Worm (Caenorhabditis elegans): ENCODE results near the gene pcrg-1.

Gene pcrg-1

DNA sequence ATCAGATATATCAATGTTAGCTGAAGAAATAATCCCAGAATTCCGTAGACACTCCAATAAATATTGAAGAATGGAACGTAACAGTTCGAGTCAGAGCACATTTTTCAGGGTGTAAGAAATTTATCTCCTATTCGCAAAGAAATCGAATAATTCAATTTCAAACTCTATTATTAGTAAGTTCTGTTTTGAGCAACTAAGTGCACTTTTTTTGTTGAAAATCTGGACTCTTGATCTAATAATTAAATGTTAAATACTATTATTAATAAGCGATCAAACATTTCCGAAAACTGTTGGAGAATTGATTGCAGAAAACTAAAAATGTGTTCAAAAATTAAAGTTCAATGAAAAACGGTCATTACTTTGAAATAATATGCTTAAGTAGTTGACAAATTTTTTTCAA is 2.8 kb downstream of the pcrg-1 start, which contains the start of gene srd-56:
Gene srd-56 (minus strand): TSS at position 101 of the 400 bp plus-strand sequence.
- TF ChIP-seq nhr-11 (tag; optimal IDR thresholded peaks at IDR 0.05) (no peak), nhr-21 (tag; optimal IDR thresholded peaks at IDR 0.05) (no peak), crh-2 (tag; optimal IDR thresholded peaks at IDR 0.05) (no peak), lin-39 (tag; optimal IDR thresholded peaks at IDR 0.05) (no peak), sem-4 (tag; optimal IDR thresholded peaks at IDR 0.05) (no peak), nhr-6 (tag; optimal IDR thresholded peaks at IDR 0.05) (no peak), lin-13 (GFP tag; optimal IDR thresholded peaks at IDR 0.05) (no peak), mab-5 (tag; optimal IDR thresholded peaks at IDR 0.05) (no peak), nhr-23 (tag; optimal IDR thresholded peaks at IDR 0.05) (no peak), ztf-11 (tag; optimal IDR thresholded peaks at IDR 0.05) (no peak), sma-9 (GFP tag; optimal IDR thresholded peaks at IDR 0.05) (no peak), sma-9 (tag; optimal IDR thresholded peaks at IDR 0.05) (no peak), blmp-1 (tag; optimal IDR thresholded peaks at IDR 0.05; ENCODE audit: insufficient read depth) (no peak), lsy-2 (tag; optimal IDR thresholded peaks at IDR 0.05) (no peak), lin-11 (tag; optimal IDR thresholded peaks at IDR 0.05) (no peak), nhr-12 (tag; optimal IDR thresholded peaks at IDR 0.05) (no peak), snpc-4 (tag; optimal IDR thresholded peaks at IDR 0.05) (no peak), elt-1 (tag; optimal IDR thresholded peaks at IDR 0.05) (no peak), fos-1 (tag; optimal IDR thresholded peaks at IDR 0.05) (no peak)

DNA sequence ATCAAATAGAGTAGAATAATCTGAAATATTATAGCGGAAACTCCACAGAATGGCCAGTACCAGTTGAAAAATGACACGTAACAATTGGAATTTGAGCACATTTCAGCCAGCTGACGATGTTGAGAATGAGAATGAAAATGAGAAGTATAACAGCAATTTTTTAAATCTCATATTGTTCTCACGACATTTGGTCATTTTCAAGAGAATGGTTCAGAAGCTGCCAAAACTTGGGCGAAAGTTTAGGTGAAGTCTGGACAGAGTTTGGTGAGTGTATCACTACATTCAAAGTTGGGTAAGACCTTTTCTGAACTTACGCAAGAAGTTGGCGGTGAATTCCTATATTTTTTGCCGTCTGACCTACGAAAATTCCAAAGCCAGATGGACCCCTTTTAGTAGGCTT is 4.6 kb downstream of the pcrg-1 start, which contains the start of gene srd-58:
Gene srd-58 (minus strand): TSS at position 101 of the 400 bp plus-strand sequence.
- TF ChIP-seq skn-1 (tag; optimal IDR thresholded peaks at IDR 0.05) = no peak
- no peak for TF ChIP-seq lin-39 (tag; optimal IDR thresholded peaks at IDR 0.05)
- no peak for TF ChIP-seq nhr-25 (tag; optimal IDR thresholded peaks at IDR 0.05)
- TF ChIP-seq elt-3 (tag; optimal IDR thresholded peaks at IDR 0.05) = no peak
- TF ChIP-seq aly-2 (tag; optimal IDR thresholded peaks at IDR 0.05) = no peak
- no peak for TF ChIP-seq ztf-4 (tag; optimal IDR thresholded peaks at IDR 0.05)
- no peak for TF ChIP-seq gmeb-1 (tag; optimal IDR thresholded peaks at IDR 0.05)
- TF ChIP-seq lin-11 (tag; optimal IDR thresholded peaks at IDR 0.05) = no peak
- TF ChIP-seq lin-13 (GFP tag; optimal IDR thresholded peaks at IDR 0.05) = no peak
- no peak for TF ChIP-seq sma-9 (GFP tag; optimal IDR thresholded peaks at IDR 0.05)
- no peak for TF ChIP-seq sma-9 (tag; optimal IDR thresholded peaks at IDR 0.05)
- no peak for TF ChIP-seq sma-3 (GFP tag; optimal IDR thresholded peaks at IDR 0.05)
- TF ChIP-seq nhr-10 (tag; optimal IDR thresholded peaks at IDR 0.05) = no peak
- TF ChIP-seq blmp-1 (tag; optimal IDR thresholded peaks at IDR 0.05; ENCODE audit: insufficient read depth) = no peak
- TF ChIP-seq nhr-237 (tag; optimal IDR thresholded peaks at IDR 0.05) = no peak
- TF ChIP-seq ceh-82 (tag; optimal IDR thresholded peaks at IDR 0.05) = no peak
- TF ChIP-seq nhr-77 (tag; optimal IDR thresholded peaks at IDR 0.05) = no peak
- TF ChIP-seq R02D3.7 (tag; optimal IDR thresholded peaks at IDR 0.05) = no peak
- no peak for TF ChIP-seq snpc-4 (tag; optimal IDR thresholded peaks at IDR 0.05)

DNA sequence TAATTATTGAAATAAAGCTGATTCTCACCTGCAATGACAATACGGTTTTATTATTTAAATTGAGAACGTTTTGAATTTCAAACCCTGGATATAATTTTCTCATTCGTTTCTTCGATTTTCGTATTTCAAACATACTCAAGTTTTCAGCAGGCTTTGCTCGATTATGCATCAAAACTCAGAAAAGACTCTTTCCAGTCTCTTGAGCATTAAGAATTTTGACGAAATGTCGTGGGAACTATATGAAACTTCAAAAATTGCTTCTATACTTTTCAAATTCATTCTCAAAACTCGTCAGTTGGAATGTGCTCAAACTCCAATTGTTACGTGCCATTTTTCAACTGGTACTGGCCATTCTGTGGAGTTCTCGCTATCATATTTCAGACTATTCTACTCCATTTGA is 5.0 kb downstream of the pcrg-1 start, which contains the start of gene srd-59:
Gene srd-59 (plus strand): TSS at position 301 of the 400 bp plus-strand sequence.
- TF ChIP-seq nhr-11 (tag; optimal IDR thresholded peaks at IDR 0.05) = no peak
- TF ChIP-seq lin-39 (tag; optimal IDR thresholded peaks at IDR 0.05) = no peak
- TF ChIP-seq crh-2 (tag; optimal IDR thresholded peaks at IDR 0.05) = no peak
- no peak for TF ChIP-seq elt-3 (tag; optimal IDR thresholded peaks at IDR 0.05)
- TF ChIP-seq nhr-77 (tag; optimal IDR thresholded peaks at IDR 0.05) = no peak
- no peak for TF ChIP-seq nhr-23 (tag; optimal IDR thresholded peaks at IDR 0.05)
- no peak for TF ChIP-seq Y55F3AM.14 (GFP tag; optimal IDR thresholded peaks at IDR 0.05)
- TF ChIP-seq elt-1 (tag; optimal IDR thresholded peaks at IDR 0.05) = no peak
- TF ChIP-seq zag-1 (tag; optimal IDR thresholded peaks at IDR 0.05) = no peak
- no peak for TF ChIP-seq ceh-82 (tag; optimal IDR thresholded peaks at IDR 0.05)
- TF ChIP-seq ZK546.5 (tag; optimal IDR thresholded peaks at IDR 0.05) = no peak
- TF ChIP-seq unc-55 (GFP tag; optimal IDR thresholded peaks at IDR 0.05) = no peak
- no peak for TF ChIP-seq alr-1 (tag; optimal IDR thresholded peaks at IDR 0.05)
- no peak for TF ChIP-seq mab-5 (tag; optimal IDR thresholded peaks at IDR 0.05)
- TF ChIP-seq peb-1 (tag; optimal IDR thresholded peaks at IDR 0.05) = no peak

DNA sequence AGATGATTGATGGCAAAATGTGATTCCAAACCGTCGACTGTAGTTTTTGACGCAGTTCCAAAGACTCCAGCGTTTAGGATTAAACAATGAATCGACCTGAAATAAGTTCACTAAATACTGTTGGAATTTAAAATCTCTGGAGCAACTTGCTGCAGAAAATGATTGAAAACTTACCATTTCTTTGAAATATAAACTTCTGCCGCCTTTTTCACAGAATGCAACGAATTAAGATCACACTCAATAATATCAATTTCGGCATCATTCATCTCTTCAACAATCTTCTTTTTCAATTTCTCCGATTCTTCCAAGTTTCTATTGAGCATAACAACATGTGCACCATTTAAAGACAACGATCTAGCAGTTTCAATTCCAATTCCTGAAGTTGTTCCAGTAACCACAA is 7.3 kb downstream of the pcrg-1 start:
- TF ChIP-seq nhr-12 (tag; optimal IDR thresholded peaks at IDR 0.05) = no peak
- TF ChIP-seq ztf-11 (tag; optimal IDR thresholded peaks at IDR 0.05) = no peak
- no peak for TF ChIP-seq ama-1 (optimal IDR thresholded peaks at IDR 0.05)
- no peak for TF ChIP-seq peb-1 (tag; optimal IDR thresholded peaks at IDR 0.05)
- no peak for TF ChIP-seq lin-11 (tag; optimal IDR thresholded peaks at IDR 0.05)
- TF ChIP-seq sma-9 (GFP tag; optimal IDR thresholded peaks at IDR 0.05) = no peak
- no peak for TF ChIP-seq sma-9 (tag; optimal IDR thresholded peaks at IDR 0.05)
- TF ChIP-seq mab-5 (tag; optimal IDR thresholded peaks at IDR 0.05) = no peak
- no peak for TF ChIP-seq dmd-4 (tag; optimal IDR thresholded peaks at IDR 0.05)
- no peak for TF ChIP-seq mbf-1 (tag; optimal IDR thresholded peaks at IDR 0.05)
- no peak for TF ChIP-seq lsy-2 (tag; optimal IDR thresholded peaks at IDR 0.05)
- no peak for TF ChIP-seq R02D3.7 (tag; optimal IDR thresholded peaks at IDR 0.05)
- TF ChIP-seq ceh-16 (tag; optimal IDR thresholded peaks at IDR 0.05) = no peak
- TF ChIP-seq ceh-82 (tag; optimal IDR thresholded peaks at IDR 0.05) = no peak
